Fruit fly (Drosophila melanogaster) whole organism, adult: ENCODE data around the gene CG17996.

Experiments
- CG11617 ChIP-seq: fragments of 200-800 bp; sonication (Bioruptor generic); optimal IDR thresholded peaks from 2 replicates; lab custom pipeline; 2017; ENCODE audit warnings: mild to moderate bottlenecking, missing biosample characterization, missing genetic modification reagents, missing genetic modification characterization
- CG14711 ChIP-seq: fragments of 200-800 bp; sonication (Bioruptor generic); optimal IDR thresholded peaks from 2 replicates; lab custom pipeline; 2018; ENCODE audit warnings: missing biosample characterization, mild to moderate bottlenecking, missing genetic modification characterization, moderate library complexity
- CG33017 ChIP-seq: fragments of 200-800 bp; sonication (Bioruptor generic); optimal IDR thresholded peaks from 2 replicates; lab custom pipeline; 2018; ENCODE audit warnings: missing biosample characterization, mild to moderate bottlenecking, missing genetic modification characterization, moderate library complexity
- CG7045 ChIP-seq: fragments of 200-800 bp; sonication (Bioruptor generic); optimal IDR thresholded peaks from 2 replicates; lab custom pipeline; 2017; ENCODE audit warnings: missing biosample characterization, mild to moderate bottlenecking, missing genetic modification characterization
- CG7101 ChIP-seq: fragments of 200-800 bp; sonication (Bioruptor generic); optimal IDR thresholded peaks from 2 replicates; lab custom pipeline; 2018; ENCODE audit warnings: missing biosample characterization, mild to moderate bottlenecking, missing genetic modification characterization, moderate library complexity
- Crg-1 ChIP-seq: fragments of 200-800 bp; sonication (Bioruptor generic); optimal IDR thresholded peaks from 2 replicates; lab custom pipeline; 2016; ENCODE audit warnings: missing biosample characterization, missing genetic modification characterization
- Hr96 ChIP-seq: fragments of 200-800 bp; sonication (Bioruptor generic); optimal IDR thresholded peaks from 2 replicates; lab custom pipeline; 2016; ENCODE audit warnings: missing biosample characterization, missing genetic modification characterization
- Mnt ChIP-seq: fragments of 200-800 bp; sonication (Bioruptor generic); optimal IDR thresholded peaks from 2 replicates; lab custom pipeline; 2016; ENCODE audit warnings: missing biosample characterization, mild to moderate bottlenecking, missing genetic modification characterization
- bab1 ChIP-seq: fragments of 200-800 bp; sonication (Bioruptor generic); optimal IDR thresholded peaks from 3 replicates; lab custom pipeline; 2019; ENCODE audit warnings: missing biosample characterization, mild to moderate bottlenecking, missing genetic modification characterization, moderate library complexity
- cnc ChIP-seq, 2 experiments: fragments of >200 bp; optimal IDR thresholded peaks; 2 replicates each; lab custom pipeline; 2017
- kay ChIP-seq: fragments of 200-800 bp; sonication (Bioruptor generic); peaks from one replicate; lab custom pipeline; 2016; ENCODE audit warnings: missing biosample characterization, missing genetic modification characterization, borderline replicate concordance
- ovo ChIP-seq: fragments of 200-800 bp; sonication (Bioruptor generic); optimal IDR thresholded peaks from 2 replicates; lab custom pipeline; 2016; ENCODE audit warnings: missing biosample characterization, missing genetic modification characterization
- tj ChIP-seq: fragments of 200-800 bp; sonication (Bioruptor generic); optimal IDR thresholded peaks from 3 replicates; lab custom pipeline; 2017; ENCODE audit warnings: missing biosample characterization, mild to moderate bottlenecking, missing genetic modification characterization, moderate library complexity

DNA sequence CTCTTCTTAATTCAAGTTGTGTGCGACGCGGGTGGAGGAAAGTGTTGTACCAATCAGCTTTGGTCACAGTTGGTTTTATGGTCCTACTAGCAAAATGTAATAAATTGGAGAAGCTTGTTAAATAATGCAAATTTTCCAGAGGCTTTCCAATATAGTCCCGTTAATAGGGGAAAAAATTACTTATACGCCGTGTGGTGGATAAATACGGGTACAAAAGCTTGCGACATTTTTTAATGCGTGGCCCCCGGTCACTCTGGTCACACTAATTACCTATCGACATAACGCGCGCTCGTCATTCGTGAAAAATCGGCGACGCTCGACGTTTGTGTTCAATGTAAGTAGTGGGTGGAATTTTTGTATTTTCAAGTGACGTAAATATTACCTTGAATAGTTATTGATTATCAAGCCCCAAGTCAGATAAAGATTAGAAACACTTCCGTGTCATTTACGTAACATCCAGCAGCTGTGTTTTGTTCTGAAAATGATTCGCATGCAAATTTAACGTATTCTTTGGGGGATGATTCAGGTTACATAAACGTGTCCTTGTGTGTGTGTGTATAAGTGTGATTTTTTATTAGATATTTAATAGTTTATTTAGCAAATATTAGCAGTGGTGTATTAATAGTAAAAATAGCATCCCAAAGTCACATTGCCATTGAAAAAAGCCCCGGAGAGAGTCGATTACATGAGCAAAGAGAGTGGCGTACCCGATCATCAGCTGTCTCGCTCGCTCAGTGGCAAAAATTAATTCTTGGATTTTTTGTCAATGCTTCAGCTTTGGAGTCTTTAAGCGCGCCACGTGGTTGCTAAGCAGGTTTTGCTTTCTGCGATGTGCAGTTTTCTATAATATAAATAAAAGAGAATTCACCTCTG lies 11.0 kb downstream of the CG17996 start, which contains the start of gene Cyt-c-p:
- TF ChIP-seq CG7101 = peak; percentile 54
- peak; percentile 27 for TF ChIP-seq CG33017 (tag; lab: Kevin White, UChicago)
- TF ChIP-seq CG14711 = peak; percentile 0
- TF ChIP-seq tj (GFP tag; lab: Kevin White, UChicago) = peak; percentile 52
- no peak for TF ChIP-seq cnc (optimal IDR thresholded peaks at IDR 0.05; lab: Kevin White, UChicago)
- TF ChIP-seq Hr96 (GFP tag; lab: Kevin White, UChicago) = peak; percentile 25
- peak; percentile 69 for TF ChIP-seq kay (GFP tag; lab: Kevin White, UChicago)
- peak; percentile 43 for TF ChIP-seq Mnt (GFP tag; lab: Kevin White, UChicago)
- peak; percentile 6 for TF ChIP-seq Crg-1 (GFP tag; lab: Kevin White, UChicago)
- TF ChIP-seq CG11617 (GFP tag; lab: Kevin White, UChicago) = peak; percentile 58
- no peak for TF ChIP-seq CG7045
- TF ChIP-seq ovo (GFP tag; lab: Kevin White, UChicago) = peak; percentile 18
- TF ChIP-seq bab1 (GFP tag; lab: Kevin White, UChicago) = peak; percentile 69
